Fruit fly (Drosophila melanogaster) whole organism, embryonic: ENCODE results near the gene D.

Source experiments
- CG8388 ChIP-seq: fragments of 200-800 bp; sonication (Bioruptor generic); optimal IDR thresholded peaks from 2 replicates; lab custom pipeline; 2019; ENCODE audit warnings: missing biosample characterization, mild to moderate bottlenecking, missing genetic modification characterization, moderate library complexity
- Dfd ChIP-seq, 2 experiments: fragments of >200 bp; optimal IDR thresholded peaks; 2 replicates each; lab custom pipeline; 2017; ENCODE audit warnings: missing biosample characterization in 2 of 2, missing genetic modification characterization in 2 of 2
- Hmr ChIP-seq: fragments of 200-800 bp; sonication (Bioruptor generic); optimal IDR thresholded peaks from 3 replicates; lab custom pipeline; 2017; ENCODE audit warnings: mild to moderate bottlenecking, missing biosample characterization, missing genetic modification reagents, missing genetic modification characterization
- NFAT ChIP-seq: fragments of 200-800 bp; sonication (Bioruptor generic); IDR thresholded peaks from 2 replicates; pipeline ENCODE4 v1.3.6; 2022; ENCODE audit warnings: missing biosample characterization, missing genetic modification characterization
- Nf-YA ChIP-seq: fragments of 200-800 bp; sonication (Bioruptor generic); IDR thresholded peaks from 2 replicates; pipeline ENCODE4 v1.3.6; 2022; ENCODE audit warnings: missing biosample characterization, missing genetic modification characterization
- bcd ChIP-seq: fragments of 200-800 bp; sonication (Bioruptor generic); optimal IDR thresholded peaks from 2 replicates; lab custom pipeline; 2017; ENCODE audit warnings: missing biosample characterization, mild to moderate bottlenecking, missing genetic modification characterization
- kah ChIP-seq: fragments of 200-800 bp; sonication (Bioruptor generic); optimal IDR thresholded peaks from 2 replicates; lab custom pipeline; 2018; ENCODE audit warnings: missing biosample characterization, mild to moderate bottlenecking, missing genetic modification characterization

- no peak for TF ChIP-seq bcd
- no peak for TF ChIP-seq Nf-YA
- TF ChIP-seq Hmr (GFP tag; lab: Kevin White, UChicago) = no peak
- TF ChIP-seq Dfd (GFP tag; optimal IDR thresholded peaks at IDR 0.05; lab: Kevin White, UChicago) = no peak
- no peak for TF ChIP-seq CG8388 (GFP tag; lab: Kevin White, UChicago)
- no peak for TF ChIP-seq NFAT
- TF ChIP-seq kah (GFP tag; lab: Kevin White, UChicago) = no peak
Measured at dm6 chr3L:14223450-14223849, 45.0 kb upstream of the D start.
